Worm (Caenorhabditis elegans) whole organism, midembryonic: ENCODE data around the gene F41E6.8.

ENCODE experiments used
- T22C8.4 ChIP-seq: fragments of 200-800 bp; sonication (Bioruptor generic); IDR thresholded peaks from 2 replicates; pipeline ENCODE4 v1.3.6; 2022; ENCODE audit warnings: missing genetic modification characterization, missing compliant biosample characterization
- cog-1 ChIP-seq: sonication (generic microtip); optimal IDR thresholded peaks from 2 replicates; lab custom pipeline; 2016; ENCODE audit warnings: missing genetic modification characterization, missing compliant biosample characterization
- flt-1 ChIP-seq: fragments of 200-800 bp; sonication (Bioruptor generic); IDR thresholded peaks from 2 replicates; pipeline ENCODE4 v1.3.6; 2022; ENCODE audit warnings: missing genetic modification characterization, missing compliant biosample characterization
- klf-2 ChIP-seq: fragments of 200-800 bp; sonication (Bioruptor generic); conservative IDR thresholded peaks from 2 replicates; pipeline ENCODE4 v1.3.6; 2022; ENCODE audit warnings: missing genetic modification reagents, missing genetic modification characterization, missing compliant biosample characterization
- med-1 ChIP-seq: sonication (generic microtip); optimal IDR thresholded peaks from 2 replicates; lab custom pipeline; 2017; ENCODE audit warnings: missing genetic modification characterization, mild to moderate bottlenecking, missing compliant biosample characterization, antibody characterized with exemption, missing genetic modification reagents; ENCODE audit not compliant: insufficient read depth
- tab-1 ChIP-seq: fragments of 200-800 bp; sonication (Bioruptor generic); IDR thresholded peaks from 2 replicates; pipeline ENCODE4 v1.3.6; 2022; ENCODE audit warnings: missing genetic modification characterization, missing compliant biosample characterization
- ztf-23 ChIP-seq: fragments of 200-800 bp; sonication (Bioruptor generic); IDR thresholded peaks from 2 replicates; pipeline ENCODE4 v1.3.6; 2022; ENCODE audit warnings: missing genetic modification reagents, missing genetic modification characterization, missing compliant biosample characterization
- ztf-29 ChIP-seq: fragments of 200-800 bp; sonication (Bioruptor generic); IDR thresholded peaks from 2 replicates; pipeline ENCODE4 v1.3.6; 2022; ENCODE audit warnings: missing genetic modification reagents, missing genetic modification characterization, missing compliant biosample characterization

DNA sequence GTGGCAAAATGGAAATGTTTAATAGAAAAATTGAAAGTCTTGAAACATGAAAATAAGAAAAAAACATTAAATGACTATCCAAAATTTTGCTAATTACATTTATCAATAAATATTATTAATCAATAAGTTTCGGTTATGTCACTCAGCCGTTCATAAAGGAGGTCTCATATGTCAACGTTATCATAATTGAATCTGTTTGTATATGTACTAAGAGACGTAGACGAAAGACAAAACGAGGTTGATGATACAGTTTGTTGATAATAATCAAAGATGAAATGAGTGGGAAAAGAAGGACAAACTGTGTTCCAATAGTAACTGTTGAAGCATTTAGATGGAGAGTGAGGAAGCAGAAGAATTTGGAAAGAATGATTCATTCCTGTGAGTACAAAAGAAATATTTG is 14.4 kb downstream of the F41E6.8 start:
- TF ChIP-seq cog-1 (tag; lab: Kevin White, UChicago) (no peak), ztf-29 (no peak), klf-2 (GFP tag; lab: Robert Waterston, UW) (no peak), T22C8.4 (GFP tag; lab: Robert Waterston, UW) (no peak), ztf-23 (GFP tag; lab: Robert Waterston, UW) (no peak), flt-1 (GFP tag; lab: Robert Waterston, UW) (no peak), tab-1 (GFP tag; lab: Robert Waterston, UW) (no peak), med-1 (GFP tag; lab: Kevin White, UChicago) (no peak)
